Worm (Caenorhabditis elegans) whole organism, L4 larva: Measurements from ENCODE around the gene C25A8.1.

ENCODE experiments used
- ceh-28 ChIP-seq: fragments of 150-350 bp; optimal IDR thresholded peaks from 2 replicates; lab custom pipeline; 2014; ENCODE audit warnings: missing biosample characterization, missing genetic modification reagents, missing genetic modification characterization
- lin-15B ChIP-seq: fragments of 150-350 bp; sonication (generic microtip); optimal IDR thresholded peaks from 3 replicates; lab custom pipeline; 2014; ENCODE audit warnings: missing biosample characterization, missing genetic modification characterization
- lin-39 ChIP-seq: fragments of 150-350 bp; optimal IDR thresholded peaks from 2 replicates; lab custom pipeline; 2014; ENCODE audit warnings: missing biosample characterization, missing genetic modification reagents, missing genetic modification characterization
- mep-1 ChIP-seq: fragments of 150-350 bp; sonication (generic microtip); optimal IDR thresholded peaks from 3 replicates; lab custom pipeline; 2014; ENCODE audit warnings: missing biosample characterization, missing genetic modification characterization
- nhr-11 ChIP-seq: fragments of 150-350 bp; optimal IDR thresholded peaks from 2 replicates; lab custom pipeline; 2014; ENCODE audit warnings: missing biosample characterization, missing genetic modification characterization
- nhr-76 ChIP-seq: fragments of 150-350 bp; optimal IDR thresholded peaks from 2 replicates; lab custom pipeline; 2014; ENCODE audit warnings: missing biosample characterization, missing genetic modification characterization
- vab-7 ChIP-seq: fragments of 200-800 bp; sonication (Bioruptor generic); IDR thresholded peaks from 2 replicates; pipeline ENCODE4 v1.3.6; 2022; ENCODE audit warnings: missing genetic modification reagents, missing genetic modification characterization, missing compliant biosample characterization
- ztf-11 ChIP-seq: fragments of 150-350 bp; optimal IDR thresholded peaks from 2 replicates; lab custom pipeline; 2014; ENCODE audit warnings: missing biosample characterization, missing genetic modification characterization

- TF ChIP-seq ztf-11 = no peak
- no peak for TF ChIP-seq lin-39
- no peak for TF ChIP-seq nhr-76 (tag; lab: Kevin White, UChicago)
- no peak for TF ChIP-seq mep-1
- no peak for TF ChIP-seq lin-15B (tag; lab: Kevin White, UChicago)
- TF ChIP-seq nhr-11 (tag; lab: Kevin White, UChicago) = no peak
- no peak for TF ChIP-seq ceh-28 (tag; lab: Kevin White, UChicago)
- TF ChIP-seq vab-7 (GFP tag; lab: Robert Waterston, UW) = no peak
These were observed 46.4 kb upstream of the C25A8.1 start, which contains the start of gene B0478.3 for ce11 chrIV:6964508-6964907.
